Worm (Caenorhabditis elegans): ENCODE data around the gene C25F9.9.

Gene C25F9.9

DNA sequence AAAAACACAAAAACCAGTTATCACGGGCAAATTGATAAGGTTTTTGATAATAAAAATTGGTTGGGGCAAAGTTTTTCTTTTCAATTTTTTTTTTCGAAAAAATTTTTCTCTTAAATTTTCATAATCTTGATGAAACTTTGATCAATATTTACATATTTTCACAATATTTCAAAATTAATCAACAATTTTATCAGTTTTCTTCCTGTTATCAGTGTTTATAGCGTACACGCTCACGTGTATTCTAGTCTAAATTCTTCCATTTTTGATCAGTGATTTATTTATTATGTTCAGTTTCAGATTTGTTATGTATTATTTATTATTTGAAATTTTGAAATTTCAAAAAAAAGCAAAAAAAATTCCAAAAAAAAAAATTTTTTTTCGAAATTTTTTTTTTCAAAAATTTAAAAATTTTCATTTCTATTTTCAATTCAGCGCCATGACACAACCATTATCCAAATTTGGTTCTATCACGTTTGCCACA lies 39.4 kb upstream of the C25F9.9 start, which contains the start of gene nceh-1:
TSS of gene nceh-1 (plus strand) at position 431 of the 481 bp plus-strand sequence.
- peak; percentile 68 for TF ChIP-seq dve-1 (tag; optimal IDR thresholded peaks at IDR 0.05; ENCODE audit: insufficient read depth)
- TF ChIP-seq ceh-62 (tag; optimal IDR thresholded peaks at IDR 0.05), result no peak
- no peak for TF ChIP-seq daf-16 (GFP tag; optimal IDR thresholded peaks at IDR 0.05)
- TF ChIP-seq daf-16 (tag; optimal IDR thresholded peaks at IDR 0.05), result peak; percentile 99
- peak; percentile 25 for TF ChIP-seq mep-1 (tag; optimal IDR thresholded peaks at IDR 0.05)
- TF ChIP-seq daf-8 (GFP tag; IDR thresholded peaks at IDR 0.05), result no peak
- no peak for TF ChIP-seq lin-29 (GFP tag; IDR thresholded peaks at IDR 0.05)
- TF ChIP-seq pqm-1 (tag; optimal IDR thresholded peaks at IDR 0.05), result peak; percentile 28
- TF ChIP-seq nhr-28 (tag; optimal IDR thresholded peaks at IDR 0.05), result peak; percentile 47
- peak; percentile 30 for TF ChIP-seq nhr-77 (tag; optimal IDR thresholded peaks at IDR 0.05)

ce11 chrV:19380968-19381367 lies 35.4 kb upstream of the C25F9.9 start, which contains the start of gene srw-84:
Gene srw-84, plus strand, starts transcription at chrV:19381268.
- TF ChIP-seq lim-7 (GFP tag; IDR thresholded peaks at IDR 0.05) (no peak), set-16 (GFP tag; IDR thresholded peaks at IDR 0.05) (no peak), dmd-8 (GFP tag; IDR thresholded peaks at IDR 0.05) (no peak), madf-5 (GFP tag; IDR thresholded peaks at IDR 0.05) (no peak), Y105C5A.15 (GFP tag; IDR thresholded peaks at IDR 0.05) (no peak), arid-1 (GFP tag; conservative IDR thresholded peaks at IDR 0.05) (no peak), mep-1 (tag; optimal IDR thresholded peaks at IDR 0.05) (no peak), ZK337.2 (GFP tag; IDR thresholded peaks at IDR 0.05) (no peak), daf-12 (tag; optimal IDR thresholded peaks at IDR 0.05) (no peak), lsy-2 (tag; optimal IDR thresholded peaks at IDR 0.05) (no peak), nhr-41 (GFP tag; IDR thresholded peaks at IDR 0.05) (no peak), zip-11 (GFP tag; IDR thresholded peaks at IDR 0.05) (no peak), F49E8.2 (tag; optimal IDR thresholded peaks at IDR 0.05; ENCODE audit: borderline replicate concordance) (no peak), sdz-12 (GFP tag; optimal IDR thresholded peaks at IDR 0.05) (no peak), rbr-2 (tag; optimal IDR thresholded peaks at IDR 0.05) (no peak), lin-29 (GFP tag; IDR thresholded peaks at IDR 0.05) (no peak), unc-39 (tag; optimal IDR thresholded peaks at IDR 0.05) (no peak), gei-8 (GFP tag; optimal IDR thresholded peaks at IDR 0.05) (no peak), tag-97 (GFP tag; IDR thresholded peaks at IDR 0.05) (no peak), ceh-44 (GFP tag; IDR thresholded peaks at IDR 0.05) (no peak)

DNA sequence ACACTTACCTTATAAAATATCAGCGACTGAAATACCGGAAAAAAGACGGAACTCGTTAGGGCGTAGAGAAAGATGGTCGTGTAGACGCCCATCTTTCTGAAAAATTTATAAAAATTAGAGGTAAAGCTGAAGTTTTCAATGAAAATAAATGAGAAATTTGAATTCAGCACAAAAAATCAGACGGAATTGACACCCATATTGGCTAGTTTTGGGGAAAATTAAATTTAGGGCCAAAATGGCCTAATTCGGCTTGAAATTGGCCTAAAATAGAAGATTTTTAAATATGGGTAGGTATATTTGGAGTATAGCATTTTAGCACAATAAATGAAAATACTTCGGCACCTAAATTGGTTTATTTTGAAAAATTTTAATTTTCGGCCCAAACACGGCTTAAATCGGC lies 26.4 kb upstream of the C25F9.9 start, which contains the start of gene slcr-46.2:
TSS of gene slcr-46.2 (minus strand) at position 101 of the 400 bp plus-strand sequence.
- TF ChIP-seq T20F7.1 (GFP tag; optimal IDR thresholded peaks at IDR 0.05) (no peak), zip-11 (GFP tag; IDR thresholded peaks at IDR 0.05) (no peak), ces-1 (GFP tag; optimal IDR thresholded peaks at IDR 0.05) (no peak), lin-29 (GFP tag; IDR thresholded peaks at IDR 0.05) (no peak), lin-15B (tag; optimal IDR thresholded peaks at IDR 0.05) (no peak), Y48G9A.11 (GFP tag; IDR thresholded peaks at IDR 0.05) (no peak), nhr-237 (tag; optimal IDR thresholded peaks at IDR 0.05) (no peak), dpl-1 (GFP tag; optimal IDR thresholded peaks at IDR 0.05) (no peak), ceh-32 (tag; optimal IDR thresholded peaks at IDR 0.05; ENCODE audit: poor library complexity) (no peak), F26F4.8 (GFP tag; conservative IDR thresholded peaks at IDR 0.05) (no peak), Y75B8A.6 (GFP tag; IDR thresholded peaks at IDR 0.05) (no peak), spr-1 (tag; optimal IDR thresholded peaks at IDR 0.05) (no peak), attf-4 (tag; optimal IDR thresholded peaks at IDR 0.05) (no peak), zag-1 (tag; optimal IDR thresholded peaks at IDR 0.05) (no peak), dmd-8 (GFP tag; IDR thresholded peaks at IDR 0.05) (no peak), unc-62 (GFP tag; optimal IDR thresholded peaks at IDR 0.05 in 1 of 2) (no peak), unc-62 (tag; optimal IDR thresholded peaks at IDR 0.05) (no peak), hif-1 (tag; optimal IDR thresholded peaks at IDR 0.05) (no peak)
